Fruit fly (Drosophila melanogaster) whole organism, embryonic: ENCODE results near the gene CG17377.
A peak's percentile ranks its signal among the peaks of the same experiment; 100 is the strongest.

Experiments
- B-H2 ChIP-seq: fragments of 200-800 bp; sonication (Bioruptor generic); optimal IDR thresholded peaks from 2 replicates; lab custom pipeline; 2018; ENCODE audit warnings: missing biosample characterization, mild to moderate bottlenecking, missing genetic modification characterization
- Bgb ChIP-seq: fragments of 200-800 bp; sonication (Bioruptor generic); IDR thresholded peaks from 2 replicates; pipeline ENCODE4 v1.3.6; 2022; ENCODE audit warnings: missing biosample characterization, missing genetic modification characterization; ENCODE audit not compliant: partially characterized antibody
- CG10462 ChIP-seq: fragments of 200-800 bp; sonication (Bioruptor generic); optimal IDR thresholded peaks from 2 replicates; lab custom pipeline; 2016; ENCODE audit warnings: missing biosample characterization, missing genetic modification characterization
- CG11504 ChIP-seq: fragments of 200-800 bp; sonication (Bioruptor generic); optimal IDR thresholded peaks from 3 replicates; lab custom pipeline; 2019; ENCODE audit warnings: missing biosample characterization, mild to moderate bottlenecking, missing genetic modification characterization, moderate library complexity
- CG13775 ChIP-seq: fragments of 200-800 bp; sonication (Bioruptor generic); optimal IDR thresholded peaks from 3 replicates; lab custom pipeline; 2017; ENCODE audit warnings: missing biosample characterization, mild to moderate bottlenecking, missing genetic modification characterization
- CG15011 ChIP-seq: fragments of 200-800 bp; sonication (Bioruptor generic); optimal IDR thresholded peaks from 3 replicates; lab custom pipeline; 2018; ENCODE audit warnings: missing biosample characterization, mild to moderate bottlenecking, missing genetic modification characterization
- CG1529 ChIP-seq: fragments of 200-800 bp; sonication (Bioruptor generic); optimal IDR thresholded peaks from 3 replicates; lab custom pipeline; 2018; ENCODE audit warnings: missing biosample characterization, missing genetic modification characterization
- CG18599 ChIP-seq: fragments of 200-800 bp; sonication (Bioruptor generic); optimal IDR thresholded peaks from 3 replicates; lab custom pipeline; 2017; ENCODE audit warnings: missing biosample characterization, missing genetic modification characterization, mild to moderate bottlenecking, moderate library complexity, missing genetic modification reagents
- CG31365 ChIP-seq: fragments of 200-800 bp; sonication (Bioruptor generic); optimal IDR thresholded peaks from 2 replicates; lab custom pipeline; 2018; ENCODE audit warnings: missing biosample characterization, mild to moderate bottlenecking, missing genetic modification characterization
- CG31441 ChIP-seq: fragments of 200-800 bp; sonication (Bioruptor generic); IDR thresholded peaks from 2 replicates; pipeline ENCODE4 v1.3.6; 2022; ENCODE audit warnings: missing biosample characterization, missing genetic modification characterization
- CG3407 ChIP-seq: fragments of 200-800 bp; sonication (Bioruptor generic); optimal IDR thresholded peaks from 2 replicates; lab custom pipeline; 2018; ENCODE audit warnings: missing biosample characterization, mild to moderate bottlenecking, missing genetic modification characterization
- CG5245 ChIP-seq: fragments of 200-800 bp; sonication (Bioruptor generic); optimal IDR thresholded peaks from 3 replicates; lab custom pipeline; 2016; ENCODE audit warnings: missing biosample characterization, missing genetic modification characterization
- CG6272 ChIP-seq: fragments of 200-800 bp; sonication (Bioruptor generic); IDR thresholded peaks from 2 replicates; pipeline ENCODE4 v1.3.6; 2022; ENCODE audit warnings: missing biosample characterization, missing genetic modification characterization
- CG6689 ChIP-seq: fragments of 200-800 bp; sonication (Bioruptor generic); IDR thresholded peaks from 2 replicates; pipeline ENCODE4 v1.3.6; 2022; ENCODE audit warnings: missing biosample characterization, missing genetic modification characterization
- CG6765 ChIP-seq: fragments of 200-800 bp; sonication (Bioruptor generic); optimal IDR thresholded peaks from 3 replicates; lab custom pipeline; 2017; ENCODE audit warnings: missing biosample characterization, mild to moderate bottlenecking, missing genetic modification characterization
- CG9609 ChIP-seq: fragments of 200-800 bp; sonication (Bioruptor generic); optimal IDR thresholded peaks from 3 replicates; lab custom pipeline; 2016; ENCODE audit warnings: missing biosample characterization, missing genetic modification characterization
- D19B ChIP-seq: fragments of 200-800 bp; sonication (Bioruptor generic); optimal IDR thresholded peaks from 2 replicates; lab custom pipeline; 2017; ENCODE audit warnings: missing biosample characterization, mild to moderate bottlenecking, missing genetic modification characterization
- Dip3 ChIP-seq: fragments of 200-800 bp; sonication (Bioruptor generic); optimal IDR thresholded peaks from 3 replicates; lab custom pipeline; 2016; ENCODE audit warnings: missing biosample characterization, missing genetic modification characterization
- E2f1 ChIP-seq: fragments of 200-800 bp; sonication (Bioruptor generic); IDR thresholded peaks from 2 replicates; pipeline ENCODE4 v1.3.6; 2022; ENCODE audit warnings: missing biosample characterization, missing genetic modification characterization
- Hsf ChIP-seq: fragments of 200-800 bp; sonication (Bioruptor generic); optimal IDR thresholded peaks from 3 replicates; lab custom pipeline; 2016; ENCODE audit warnings: missing biosample characterization, missing genetic modification characterization
- Med ChIP-seq: fragments of 200-800 bp; sonication (Bioruptor generic); peaks from one replicate; lab custom pipeline; 2016; ENCODE audit warnings: missing biosample characterization, missing genetic modification characterization, mild to moderate bottlenecking, inconsistent platforms, moderate library complexity
- NC2α ChIP-seq: fragments of 200-800 bp; sonication (Bioruptor generic); optimal IDR thresholded peaks from 2 replicates; lab custom pipeline; 2016; ENCODE audit warnings: missing biosample characterization, missing genetic modification characterization
- Pdp1 ChIP-seq, 2 experiments: fragments of 200-800 bp; sonication (Bioruptor generic); optimal IDR thresholded peaks; 3 replicates each; lab custom pipeline; 2016; ENCODE audit warnings: missing biosample characterization in 2 of 2, missing genetic modification characterization in 2 of 2, mild to moderate bottlenecking in 1 of 2, moderate library complexity in 1 of 2
- Rfx ChIP-seq: fragments of 200-800 bp; sonication (Bioruptor generic); IDR thresholded peaks from 2 replicates; pipeline ENCODE4 v1.3.6; 2022; ENCODE audit warnings: missing biosample characterization, missing genetic modification characterization
- Side ChIP-seq: fragments of 200-800 bp; sonication (Bioruptor generic); optimal IDR thresholded peaks from 2 replicates; lab custom pipeline; 2016; ENCODE audit warnings: missing biosample characterization, missing genetic modification characterization
- Spps ChIP-seq: fragments of 200-800 bp; sonication (Bioruptor generic); optimal IDR thresholded peaks from 2 replicates; lab custom pipeline; 2018; ENCODE audit warnings: missing biosample characterization, mild to moderate bottlenecking, missing genetic modification characterization
- Taf1 ChIP-seq: fragments of 200-800 bp; sonication (Bioruptor generic); IDR thresholded peaks from 2 replicates; pipeline ENCODE4 v1.3.6; 2022; ENCODE audit warnings: missing biosample characterization, missing genetic modification characterization
- Usf ChIP-seq: fragments of 200-800 bp; sonication (Bioruptor generic); optimal IDR thresholded peaks from 2 replicates; lab custom pipeline; 2017; ENCODE audit warnings: missing genotype, missing biosample characterization, missing genetic modification characterization
- ac ChIP-seq: fragments of 200-800 bp; sonication (Bioruptor generic); optimal IDR thresholded peaks from 3 replicates; lab custom pipeline; 2017; ENCODE audit warnings: missing biosample characterization, mild to moderate bottlenecking, missing genetic modification characterization
- bsh ChIP-seq, 2 experiments: fragments of 200-800 bp; sonication (Bioruptor generic); optimal IDR thresholded peaks; 2 replicates each; lab custom pipeline; 2017 to 2018; ENCODE audit warnings: mild to moderate bottlenecking in 2 of 2, missing biosample characterization in 2 of 2, missing genetic modification characterization in 2 of 2, moderate library complexity in 1 of 2
- disco-r ChIP-seq: fragments of 200-800 bp; sonication (Bioruptor generic); optimal IDR thresholded peaks from 2 replicates; lab custom pipeline; 2016; ENCODE audit warnings: missing biosample characterization, missing genetic modification characterization
- dmrt99B ChIP-seq: fragments of 200-800 bp; sonication (Bioruptor generic); optimal IDR thresholded peaks from 2 replicates; lab custom pipeline; 2018; ENCODE audit warnings: missing biosample characterization, mild to moderate bottlenecking, missing genetic modification characterization, moderate library complexity
- eve ChIP-seq, 2 experiments: fragments of >200 bp; optimal IDR thresholded peaks; 2 replicates each; lab custom pipeline; 2017; ENCODE audit warnings: missing biosample characterization in 2 of 2, missing genetic modification characterization in 2 of 2
- gem ChIP-seq: fragments of 200-800 bp; sonication (Bioruptor generic); optimal IDR thresholded peaks from 2 replicates; lab custom pipeline; 2019; ENCODE audit warnings: missing biosample characterization, mild to moderate bottlenecking, missing genetic modification characterization, moderate library complexity
- gt ChIP-seq: fragments of 200-800 bp; sonication (Bioruptor generic); IDR thresholded peaks from 2 replicates; pipeline ENCODE4 v1.3.6; 2022; ENCODE audit warnings: missing biosample characterization, missing genetic modification characterization
- hbn ChIP-seq: fragments of 200-800 bp; sonication (Bioruptor generic); IDR thresholded peaks from 2 replicates; pipeline ENCODE4 v1.3.6; 2022; ENCODE audit warnings: missing biosample characterization, missing genetic modification characterization; ENCODE audit not compliant: partially characterized antibody
- her ChIP-seq: fragments of 200-800 bp; sonication (Bioruptor generic); optimal IDR thresholded peaks from 2 replicates; lab custom pipeline; 2016; ENCODE audit warnings: missing biosample characterization, missing genetic modification characterization
- insv ChIP-seq, 2 experiments: fragments of 200-800 bp; sonication (Bioruptor generic); optimal IDR thresholded peaks; 3 replicates each; lab custom pipeline; 2016 to 2018; ENCODE audit warnings: missing biosample characterization in 2 of 2, missing genetic modification characterization in 2 of 2
- jigr1 ChIP-seq: fragments of 200-800 bp; sonication (Bioruptor generic); IDR thresholded peaks from 3 replicates; pipeline ENCODE4 v1.3.6; 2022; ENCODE audit warnings: missing biosample characterization, missing genetic modification characterization
- lmd ChIP-seq: fragments of 200-800 bp; sonication (Bioruptor generic); IDR thresholded peaks from 2 replicates; pipeline ENCODE4 v1.3.6; 2022; ENCODE audit warnings: missing biosample characterization, missing genetic modification characterization
- nom ChIP-seq: fragments of 200-800 bp; sonication (Bioruptor generic); optimal IDR thresholded peaks from 2 replicates; lab custom pipeline; 2017; ENCODE audit warnings: missing biosample characterization, missing genetic modification characterization, mild to moderate bottlenecking, moderate library complexity, missing genetic modification reagents
- onecut ChIP-seq: fragments of 200-800 bp; sonication (Bioruptor generic); IDR thresholded peaks from 2 replicates; pipeline ENCODE4 v1.3.6; 2022; ENCODE audit warnings: missing biosample characterization, missing genetic modification characterization
- pfk ChIP-seq: fragments of 200-800 bp; sonication (Bioruptor generic); optimal IDR thresholded peaks from 2 replicates; lab custom pipeline; 2018; ENCODE audit warnings: missing biosample characterization, mild to moderate bottlenecking, missing genetic modification characterization, moderate library complexity
- pros ChIP-seq: fragments of 200-800 bp; sonication (Bioruptor generic); optimal IDR thresholded peaks from 3 replicates; lab custom pipeline; 2019; ENCODE audit warnings: missing biosample characterization, mild to moderate bottlenecking, missing genetic modification characterization, moderate library complexity
- salm ChIP-seq: fragments of 200-800 bp; sonication (Bioruptor generic); optimal IDR thresholded peaks from 2 replicates; lab custom pipeline; 2018; ENCODE audit warnings: missing biosample characterization, mild to moderate bottlenecking, missing genetic modification characterization
- sc ChIP-seq, 3 experiments: fragments of >200 bp in 2 of 3; fragments of 200-800 bp in 1 of 3; sonication (Bioruptor generic) in 1 of 3; optimal IDR thresholded peaks; 2 replicates in 2 of 3; 3 replicates in 1 of 3; lab custom pipeline; 2017; ENCODE audit warnings: mild to moderate bottlenecking in 1 of 3, missing biosample characterization in 1 of 3, missing genetic modification characterization in 1 of 3, missing genetic modification reagents in 1 of 3
- sisA ChIP-seq: fragments of 200-800 bp; sonication (Bioruptor generic); IDR thresholded peaks from 2 replicates; pipeline ENCODE4 v1.3.6; 2022; ENCODE audit warnings: missing biosample characterization, missing genetic modification characterization
- slp2 ChIP-seq: fragments of 200-800 bp; sonication (Bioruptor generic); optimal IDR thresholded peaks from 2 replicates; lab custom pipeline; 2016; ENCODE audit warnings: missing biosample characterization, missing genetic modification characterization
- stc ChIP-seq: fragments of 200-800 bp; sonication (Bioruptor generic); IDR thresholded peaks from 2 replicates; pipeline ENCODE4 v1.3.6; 2022; ENCODE audit warnings: missing biosample characterization, missing genetic modification characterization
- tll ChIP-seq, 2 experiments: fragments of 200-800 bp in 1 of 2; fragments of >200 bp in 1 of 2; sonication (Bioruptor generic) in 1 of 2; optimal IDR thresholded peaks; 2 replicates each; lab custom pipeline; 2017 to 2019; ENCODE audit warnings: missing biosample characterization in 2 of 2, missing genetic modification characterization in 2 of 2, mild to moderate bottlenecking in 1 of 2, moderate library complexity in 1 of 2

Gene CG17377

DNA sequence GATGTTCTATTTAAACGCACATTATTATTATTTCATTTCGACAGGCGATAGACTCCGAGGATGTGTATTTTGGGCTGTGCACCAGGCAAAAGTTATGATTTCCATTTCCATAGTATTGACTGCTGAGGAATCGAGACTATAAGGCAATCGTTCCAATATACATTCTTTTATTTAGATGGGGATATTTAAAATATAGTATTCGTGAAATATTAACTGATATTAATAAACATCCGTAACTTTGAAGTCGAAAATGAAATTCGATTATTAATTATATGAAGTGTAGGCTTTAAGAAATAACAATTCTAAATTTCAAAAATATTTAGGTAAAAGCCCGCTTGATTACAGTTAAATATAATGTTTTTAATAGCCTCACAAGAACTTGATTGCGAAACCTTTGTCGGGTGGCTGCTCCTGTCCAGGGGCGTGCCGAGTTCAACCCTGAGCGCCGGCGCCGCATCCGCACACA is 27.7 kb upstream of the CG17377 start (continued):
- TF ChIP-seq bsh (GFP tag; optimal IDR thresholded peaks at IDR 0.05; lab: Kevin White, UChicago) (peak in 1 of 2 experiments; percentile 56), sc (optimal IDR thresholded peaks at IDR 0.05; lab: Kevin White, UChicago) (no peak), sc (GFP tag; optimal IDR thresholded peaks at IDR 0.05; lab: Kevin White, UChicago) (peak; percentile 58), CG13775 (GFP tag; lab: Kevin White, UChicago) (peak; percentile 62), CG10462 (GFP tag; lab: Kevin White, UChicago) (peak; percentile 17), Hsf (GFP tag; lab: Kevin White, UChicago) (no peak), Usf (GFP tag; lab: Kevin White, UChicago) (peak; percentile 16), CG31441 (GFP tag; lab: Robert Waterston, UW) (peak; percentile 65; the same call in 1 of the 2 replicates), CG18599 (peak; percentile 64), CG9609 (GFP tag; lab: Kevin White, UChicago) (no peak), Med (peak; percentile 70), stc (GFP tag; lab: Robert Waterston, UW) (no peak), ac (peak; percentile 52), nom (GFP tag; lab: Kevin White, UChicago) (no peak), CG6272 (GFP tag; lab: Robert Waterston, UW) (no peak), D19B (GFP tag; lab: Kevin White, UChicago) (no peak), gem (peak; percentile 77), lmd (GFP tag; lab: Robert Waterston, UW) (peak; percentile 24; the same call in 1 of the 2 replicates), CG31365 (tag; lab: Kevin White, UChicago) (no peak), disco-r (GFP tag; lab: Kevin White, UChicago) (no peak), onecut (GFP tag; lab: Robert Waterston, UW) (peak; percentile 44), dmrt99B (tag; lab: Kevin White, UChicago) (peak; percentile 71), gt (GFP tag; lab: Robert Waterston, UW) (no peak), CG6689 (GFP tag; lab: Robert Waterston, UW) (peak; percentile 61), CG1529 (GFP tag; lab: Kevin White, UChicago) (peak; percentile 51), eve (GFP tag; optimal IDR thresholded peaks at IDR 0.05; lab: Kevin White, UChicago) (peak in 1 of 2 experiments; percentile 84), Spps (peak; percentile 28), pros (GFP tag; lab: Kevin White, UChicago) (no peak), her (no peak), tll (GFP tag; optimal IDR thresholded peaks at IDR 0.05; lab: Kevin White, UChicago) (peak in 1 of 2 experiments; percentile 16), insv (GFP tag; optimal IDR thresholded peaks at IDR 0.05; lab: Kevin White, UChicago) (no peak), CG11504 (tag; lab: Kevin White, UChicago) (peak; percentile 69), B-H2 (GFP tag; lab: Kevin White, UChicago) (no peak), E2f1 (GFP tag; lab: Robert Waterston, UW) (peak; percentile 36; the same call in 1 of the 2 replicates), CG5245 (GFP tag; lab: Kevin White, UChicago) (no peak), Taf1 (GFP tag; lab: Robert Waterston, UW) (no peak), hbn (GFP tag; lab: Robert Waterston, UW) (no peak), CG15011 (peak; percentile 26), Pdp1 (GFP tag; optimal IDR thresholded peaks at IDR 0.05; lab: Kevin White, UChicago) (peak; percentile 1 to 21), Side (no peak), NC2α (GFP tag; lab: Kevin White, UChicago) (no peak), Rfx (GFP tag; lab: Robert Waterston, UW) (0 out of 2 replicates have a peak, but pooled peaks have one; percentile 36), salm (tag; lab: Kevin White, UChicago) (peak; percentile 2), CG6765 (no peak), sisA (GFP tag; lab: Robert Waterston, UW) (no peak), slp2 (GFP tag; lab: Kevin White, UChicago) (no peak), jigr1 (GFP tag; lab: Robert Waterston, UW) (no peak), CG3407 (peak; percentile 12), Dip3 (no peak), pfk (GFP tag; lab: Kevin White, UChicago) (no peak), Bgb (no peak)
